Worm (Caenorhabditis elegans): ENCODE measurements around the gene ndua-1.

- TF ChIP-seq snpc-4 (tag; optimal IDR thresholded peaks at IDR 0.05) (no peak), blmp-1 (tag; optimal IDR thresholded peaks at IDR 0.05) (no peak), lin-13 (tag; optimal IDR thresholded peaks at IDR 0.05) (no peak), ztf-11 (tag; optimal IDR thresholded peaks at IDR 0.05) (no peak), unc-120 (tag; optimal IDR thresholded peaks at IDR 0.05; ENCODE audit: poor library complexity, severe bottlenecking) (no peak), unc-62 (GFP tag; optimal IDR thresholded peaks at IDR 0.05) (peak; percentile 72), bed-3 (GFP tag; optimal IDR thresholded peaks at IDR 0.05) (no peak), sem-2 (GFP tag; optimal IDR thresholded peaks at IDR 0.05) (no peak), sptf-1 (tag; optimal IDR thresholded peaks at IDR 0.05) (no peak)
Observed at ce11 chrV:20850580-20850979, 1.1 kb downstream of the ndua-1 start, which contains the start of gene clec-264.

Data from whole organism, mixed stage, embryonic.